Fruit fly (Drosophila melanogaster): ENCODE results near the gene zyd.

- no peak for TF ChIP-seq CG14655 (GFP tag; optimal IDR thresholded peaks at IDR 0.05)
- TF ChIP-seq EcR (GFP tag; optimal IDR thresholded peaks at IDR 0.05), result no peak
- no peak for TF ChIP-seq rn (GFP tag; IDR thresholded peaks at IDR 0.05)
- TF ChIP-seq CG8159 (tag; optimal IDR thresholded peaks at IDR 0.05), result no peak
- TF ChIP-seq CG12605 (GFP tag; IDR thresholded peaks at IDR 0.05), result no peak
- no peak for TF ChIP-seq CG8301 (tag; optimal IDR thresholded peaks at IDR 0.05)
- no peak for TF ChIP-seq CG9948 (tag; optimal IDR thresholded peaks at IDR 0.05)
- no peak for TF ChIP-seq fd96Ca (GFP tag; IDR thresholded peaks at IDR 0.05)
- TF ChIP-seq Ets98B (GFP tag; IDR thresholded peaks at IDR 0.05), result no peak
- TF ChIP-seq gl (tag; optimal IDR thresholded peaks at IDR 0.05), result no peak
- TF ChIP-seq CG32121 (GFP tag; IDR thresholded peaks at IDR 0.05), result no peak
These were observed at the start of gene zyd for dm6 chrX:23022598-23022997.
